Worm (Caenorhabditis elegans): ENCODE data around the gene ppm-1.H.
A peak's percentile ranks its signal among the peaks of the same experiment; 100 is the strongest.

ppm-1.H gene

DNA sequence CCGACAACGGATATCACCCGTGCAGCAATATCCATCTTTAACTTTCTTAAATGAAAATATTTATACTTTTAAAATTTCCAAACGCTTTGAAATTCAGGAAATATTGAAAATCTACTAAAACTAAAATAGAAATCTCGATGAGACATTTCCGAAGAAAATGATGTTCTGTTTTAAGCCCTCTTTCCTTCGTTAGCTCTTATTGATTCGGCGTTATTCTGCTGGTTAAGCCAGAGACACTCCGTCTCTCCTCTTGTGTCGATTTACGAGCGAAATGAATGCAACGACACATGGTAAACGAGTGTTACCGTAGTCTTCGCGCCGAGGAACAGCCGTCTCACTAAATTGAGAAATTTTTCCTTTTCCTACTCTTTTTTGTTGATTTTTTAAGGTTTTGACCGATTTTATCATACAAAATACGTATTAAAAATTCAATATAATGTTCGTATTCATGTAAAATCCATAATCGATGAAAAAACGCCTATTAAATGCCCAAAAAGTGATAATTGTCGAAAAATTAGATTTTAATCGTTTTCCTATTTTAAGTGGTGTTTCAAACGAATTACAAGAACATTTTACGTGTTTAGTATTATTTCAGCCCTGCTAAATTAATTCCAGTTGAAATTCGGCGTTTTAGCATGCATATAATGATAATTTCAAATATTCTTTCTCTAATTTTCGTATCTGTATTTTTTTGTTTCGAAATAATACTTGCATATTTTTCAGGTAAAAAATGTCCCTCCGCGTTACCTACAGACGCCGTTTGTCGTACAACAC is at the start of gene ppm-1.H, which contains the start of gene rpl-34:
Gene ppm-1.H (minus strand): TSS at position 51 of the 774 bp plus-strand sequence.
Gene rpl-34 (plus strand): TSS at position 724 of the 774 bp plus-strand sequence.
- TF ChIP-seq F13C5.2 (tag; optimal IDR thresholded peaks at IDR 0.05), result peak; percentile 34
- no peak for TF ChIP-seq ets-7 (tag; optimal IDR thresholded peaks at IDR 0.05)
- TF ChIP-seq tra-4 (tag; optimal IDR thresholded peaks at IDR 0.05), result no peak

DNA sequence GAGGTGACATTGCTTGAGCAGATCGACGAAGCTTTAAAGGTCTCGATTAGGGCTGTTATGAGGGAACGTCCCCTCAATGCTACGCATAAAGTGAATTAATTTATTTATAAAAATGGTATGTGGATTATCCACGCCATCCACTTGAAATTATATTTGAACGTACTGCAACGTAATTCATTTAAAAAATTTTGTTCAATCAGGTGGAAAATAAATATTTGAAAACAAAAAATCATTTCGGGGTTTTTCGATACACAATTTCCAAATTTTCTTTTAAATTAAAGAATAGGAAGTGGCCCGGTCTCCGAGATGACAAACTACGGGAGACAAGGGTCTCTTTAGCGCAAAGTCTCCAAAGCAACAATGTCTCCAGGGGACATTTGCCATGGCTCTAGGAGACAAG is 43.5 kb upstream of the ppm-1.H start, which contains the start of gene oac-58:
Gene oac-58 (minus strand): TSS at position 101 of the 400 bp plus-strand sequence.
- TF ChIP-seq sea-1 (GFP tag; conservative IDR thresholded peaks at IDR 0.05) (no peak), pes-1 (GFP tag; IDR thresholded peaks at IDR 0.05) (no peak), ceh-13 (GFP tag; optimal IDR thresholded peaks at IDR 0.05) (no peak), tra-4 (tag; optimal IDR thresholded peaks at IDR 0.05) (no peak), ceh-36 (tag; optimal IDR thresholded peaks at IDR 0.05) (no peak), tbx-11 (GFP tag; IDR thresholded peaks at IDR 0.05) (no peak), flt-1 (GFP tag; IDR thresholded peaks at IDR 0.05) (no peak), aly-1 (tag; optimal IDR thresholded peaks at IDR 0.05) (no peak)

DNA sequence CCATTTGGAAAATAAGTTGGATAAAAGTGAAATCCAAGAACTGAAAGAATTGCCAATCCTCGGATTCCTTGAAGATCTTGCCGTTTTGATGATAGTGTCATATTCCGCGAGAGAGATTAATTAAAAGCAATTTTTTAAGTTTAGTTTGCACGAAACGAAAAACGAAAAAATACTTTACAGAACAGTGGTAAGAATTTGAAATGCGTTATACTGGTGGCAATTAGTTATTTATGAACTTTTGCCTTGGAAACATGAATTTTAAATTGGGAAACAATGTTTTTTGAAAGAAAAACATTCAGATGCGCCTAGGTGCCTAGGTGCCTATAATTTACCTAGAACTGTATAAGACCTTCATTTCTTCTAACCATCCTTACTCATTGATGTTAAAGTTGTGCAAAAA is 39.6 kb upstream of the ppm-1.H start, which contains the start of gene oac-57:
Gene oac-57 (minus strand): TSS at position 101 of the 400 bp plus-strand sequence.
- TF ChIP-seq flt-1 (GFP tag; IDR thresholded peaks at IDR 0.05) (no peak), aly-1 (tag; optimal IDR thresholded peaks at IDR 0.05) (no peak), hnd-1 (tag; optimal IDR thresholded peaks at IDR 0.05) (no peak), scrt-1 (GFP tag; IDR thresholded peaks at IDR 0.05) (no peak), tbx-37 (GFP tag; conservative IDR thresholded peaks at IDR 0.05) (no peak), pes-1 (GFP tag; IDR thresholded peaks at IDR 0.05) (no peak), ceh-36 (tag; optimal IDR thresholded peaks at IDR 0.05) (no peak), tra-4 (tag; optimal IDR thresholded peaks at IDR 0.05) (no peak), hmbx-1 (tag; optimal IDR thresholded peaks at IDR 0.05) (no peak), B0310.2 (tag; optimal IDR thresholded peaks at IDR 0.05) (no peak), ceh-13 (GFP tag; optimal IDR thresholded peaks at IDR 0.05) (no peak), tbx-11 (GFP tag; IDR thresholded peaks at IDR 0.05) (no peak), sea-1 (GFP tag; conservative IDR thresholded peaks at IDR 0.05) (no peak), hmg-4 (GFP tag; optimal IDR thresholded peaks at IDR 0.05) (no peak), F13C5.2 (tag; optimal IDR thresholded peaks at IDR 0.05) (no peak), ets-7 (tag; optimal IDR thresholded peaks at IDR 0.05) (no peak), ama-1 (optimal IDR thresholded peaks at IDR 0.05) (no peak)

DNA sequence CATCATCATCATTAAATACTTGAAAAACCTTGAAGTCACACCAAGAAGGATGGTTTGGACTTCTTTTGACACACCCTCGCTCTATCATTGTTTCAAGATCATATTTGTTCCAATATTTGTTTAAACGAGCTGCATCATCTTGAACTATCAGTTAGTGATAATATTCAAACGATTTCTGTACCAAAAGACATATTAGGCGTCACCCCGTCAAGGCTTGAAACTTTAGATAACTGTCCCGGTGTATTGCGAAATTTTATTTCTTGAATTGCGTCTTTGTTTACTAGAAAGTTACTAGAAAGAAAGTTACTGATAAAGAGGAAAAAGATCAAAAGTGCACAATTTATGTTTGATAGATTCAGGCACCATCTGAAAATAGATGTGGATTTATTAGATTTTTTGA is 37.8 kb upstream of the ppm-1.H start:
- TF ChIP-seq ceh-13 (GFP tag; optimal IDR thresholded peaks at IDR 0.05), result no peak

DNA sequence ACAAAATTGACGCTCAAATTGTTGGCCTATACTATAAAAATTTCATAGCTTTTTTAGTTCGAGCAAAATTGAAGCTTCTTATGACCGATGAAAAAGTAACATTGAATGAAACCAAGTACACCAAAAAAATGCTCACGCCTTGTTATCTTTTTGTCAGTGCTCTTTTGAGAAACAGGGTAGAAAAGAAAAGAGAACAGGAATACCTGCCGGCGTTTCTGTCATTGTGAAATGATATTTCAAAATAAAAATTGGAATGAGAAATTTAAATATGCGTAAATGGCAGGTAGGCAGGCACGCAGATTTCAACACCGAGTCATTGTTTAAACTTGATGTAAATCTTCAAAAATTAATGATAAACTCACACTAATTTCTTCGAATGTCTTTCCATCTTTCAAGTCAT is 36.6 kb upstream of the ppm-1.H start:
- TF ChIP-seq tbx-37 (GFP tag; conservative IDR thresholded peaks at IDR 0.05) (no peak), ceh-36 (tag; optimal IDR thresholded peaks at IDR 0.05) (no peak), ama-1 (optimal IDR thresholded peaks at IDR 0.05) (no peak), hnd-1 (tag; optimal IDR thresholded peaks at IDR 0.05) (no peak), pes-1 (GFP tag; IDR thresholded peaks at IDR 0.05) (no peak), flt-1 (GFP tag; IDR thresholded peaks at IDR 0.05) (no peak), hmbx-1 (tag; optimal IDR thresholded peaks at IDR 0.05) (no peak), tbx-11 (GFP tag; IDR thresholded peaks at IDR 0.05) (no peak), B0310.2 (tag; optimal IDR thresholded peaks at IDR 0.05) (no peak), F13C5.2 (tag; optimal IDR thresholded peaks at IDR 0.05) (no peak), ets-7 (tag; optimal IDR thresholded peaks at IDR 0.05) (no peak), hmg-4 (GFP tag; optimal IDR thresholded peaks at IDR 0.05) (no peak), tra-4 (tag; optimal IDR thresholded peaks at IDR 0.05) (no peak), sea-1 (GFP tag; conservative IDR thresholded peaks at IDR 0.05) (no peak), scrt-1 (GFP tag; IDR thresholded peaks at IDR 0.05) (no peak), aly-1 (tag; optimal IDR thresholded peaks at IDR 0.05) (no peak), ceh-13 (GFP tag; optimal IDR thresholded peaks at IDR 0.05) (no peak)

DNA sequence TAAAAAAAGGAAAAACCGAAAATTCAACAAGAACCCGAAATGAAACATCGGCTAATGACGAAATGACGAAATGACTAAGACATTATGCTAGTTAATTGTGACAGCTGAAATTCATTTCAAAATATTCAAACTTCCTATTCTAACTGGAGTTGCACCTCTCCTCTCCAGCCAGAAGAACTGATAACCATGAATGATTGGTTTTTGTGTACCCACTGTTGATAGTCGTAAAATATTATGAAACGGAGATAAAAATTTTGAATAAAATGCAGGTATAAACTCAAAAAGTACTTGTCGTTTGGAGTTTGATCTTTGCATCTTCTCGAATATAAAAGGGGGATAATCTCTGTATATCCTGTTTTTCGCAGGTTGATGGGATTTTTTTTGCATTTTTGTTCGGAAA is 34.8 kb upstream of the ppm-1.H start:
- TF ChIP-seq ceh-13 (GFP tag; optimal IDR thresholded peaks at IDR 0.05), result no peak
- TF ChIP-seq ama-1 (optimal IDR thresholded peaks at IDR 0.05), result no peak
- no peak for TF ChIP-seq flt-1 (GFP tag; IDR thresholded peaks at IDR 0.05)
- TF ChIP-seq hmg-4 (GFP tag; optimal IDR thresholded peaks at IDR 0.05), result no peak
- TF ChIP-seq pes-1 (GFP tag; IDR thresholded peaks at IDR 0.05), result no peak
- no peak for TF ChIP-seq ceh-36 (tag; optimal IDR thresholded peaks at IDR 0.05)
- no peak for TF ChIP-seq tbx-37 (GFP tag; conservative IDR thresholded peaks at IDR 0.05)
- TF ChIP-seq aly-1 (tag; optimal IDR thresholded peaks at IDR 0.05), result no peak

DNA sequence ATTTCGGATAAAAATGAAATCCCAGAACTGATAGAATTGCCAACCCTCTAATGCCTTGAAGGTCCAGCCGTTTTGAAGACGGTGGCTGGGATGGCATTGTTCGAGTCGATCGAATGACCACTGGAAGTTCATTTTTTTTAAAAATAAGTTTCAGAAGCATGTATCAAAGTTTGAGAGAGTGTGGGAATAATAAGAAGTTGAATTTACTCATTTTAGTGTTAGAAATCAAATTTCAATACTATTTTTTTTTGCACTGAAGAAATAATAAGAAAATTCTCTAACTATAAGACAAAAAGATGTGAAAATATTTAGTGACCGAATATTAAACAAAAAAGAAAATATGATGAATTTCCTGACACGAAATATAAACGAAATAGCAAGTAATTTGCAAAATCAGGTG is 33.0 kb upstream of the ppm-1.H start, which contains the start of gene oac-59:
Gene oac-59 (minus strand): TSS at position 101 of the 400 bp plus-strand sequence.
- TF ChIP-seq ceh-13 (GFP tag; optimal IDR thresholded peaks at IDR 0.05), result no peak
- TF ChIP-seq flt-1 (GFP tag; IDR thresholded peaks at IDR 0.05), result no peak
- TF ChIP-seq ets-7 (tag; optimal IDR thresholded peaks at IDR 0.05), result no peak
- no peak for TF ChIP-seq hmbx-1 (tag; optimal IDR thresholded peaks at IDR 0.05)
- no peak for TF ChIP-seq tbx-37 (GFP tag; conservative IDR thresholded peaks at IDR 0.05)
- no peak for TF ChIP-seq F13C5.2 (tag; optimal IDR thresholded peaks at IDR 0.05)
- TF ChIP-seq ama-1 (optimal IDR thresholded peaks at IDR 0.05), result no peak
- no peak for TF ChIP-seq tra-4 (tag; optimal IDR thresholded peaks at IDR 0.05)
- TF ChIP-seq sea-1 (GFP tag; conservative IDR thresholded peaks at IDR 0.05), result no peak
- no peak for TF ChIP-seq pes-1 (GFP tag; IDR thresholded peaks at IDR 0.05)
- TF ChIP-seq hnd-1 (tag; optimal IDR thresholded peaks at IDR 0.05), result no peak
- TF ChIP-seq ceh-36 (tag; optimal IDR thresholded peaks at IDR 0.05), result no peak
- no peak for TF ChIP-seq tbx-11 (GFP tag; IDR thresholded peaks at IDR 0.05)
- no peak for TF ChIP-seq aly-1 (tag; optimal IDR thresholded peaks at IDR 0.05)
- no peak for TF ChIP-seq B0310.2 (tag; optimal IDR thresholded peaks at IDR 0.05)
- no peak for TF ChIP-seq scrt-1 (GFP tag; IDR thresholded peaks at IDR 0.05)
- no peak for TF ChIP-seq hmg-4 (GFP tag; optimal IDR thresholded peaks at IDR 0.05)

All from whole organism, early embryonic.